Fruit fly (Drosophila melanogaster): ENCODE data around the gene Pdp.

Pdp gene

DNA sequence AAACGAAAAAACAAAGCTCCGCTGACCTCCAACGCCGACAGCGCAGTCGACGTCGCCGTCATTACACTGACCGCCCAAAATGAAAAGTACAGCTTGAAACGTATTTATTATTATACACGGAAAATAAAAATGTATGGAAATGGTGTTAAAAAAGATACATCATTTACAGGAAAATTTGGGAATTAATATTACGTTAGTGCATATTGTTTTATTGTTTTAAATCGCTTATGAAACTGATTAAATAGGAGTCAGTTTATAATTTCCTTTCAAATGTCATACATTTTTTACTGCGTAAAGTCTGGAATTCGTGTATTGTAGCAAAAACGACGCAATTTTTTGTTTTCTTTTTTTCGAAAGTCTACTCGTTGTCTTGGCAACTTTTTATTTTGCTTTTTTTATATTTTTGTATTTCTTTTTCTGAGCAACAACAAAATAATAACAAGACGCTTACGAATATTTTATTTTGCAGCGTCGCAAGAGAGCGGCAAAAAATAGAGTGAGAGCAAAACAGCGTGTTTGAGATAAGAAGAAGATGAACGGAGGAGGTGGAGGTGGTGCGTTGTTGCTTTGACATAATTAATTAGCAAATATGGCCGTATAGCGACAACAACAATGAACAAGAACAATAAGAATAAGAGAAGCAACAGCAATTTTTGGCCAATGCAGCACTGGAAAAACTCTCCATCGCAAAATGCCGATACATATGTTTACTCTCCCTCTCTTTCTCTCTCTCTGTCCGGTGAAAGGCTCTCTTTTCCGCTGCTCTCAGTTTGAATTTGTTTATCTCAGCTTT lies 42.3 kb downstream of the Pdp start (continued):
- no peak for TF ChIP-seq dimm (GFP tag; IDR thresholded peaks at IDR 0.05)
- TF ChIP-seq CG12219 (GFP tag; optimal IDR thresholded peaks at IDR 0.05) = peak; percentile 31
- TF ChIP-seq Deaf1 (tag; optimal IDR thresholded peaks at IDR 0.05) = peak; percentile 60
- TF ChIP-seq CG10147 (GFP tag; optimal IDR thresholded peaks at IDR 0.05) = peak; percentile 82
- no peak for TF ChIP-seq CG6791 (GFP tag; IDR thresholded peaks at IDR 0.05; ENCODE audit: partially characterized antibody)
- TF ChIP-seq CG11093 (GFP tag; IDR thresholded peaks at IDR 0.05) = no peak
- peak; percentile 16 for TF ChIP-seq CG6654 (GFP tag; optimal IDR thresholded peaks at IDR 0.05)
- TF ChIP-seq CG8359 (GFP tag; optimal IDR thresholded peaks at IDR 0.05; ENCODE audit: borderline replicate concordance) = no peak
- peak; percentile 77 for TF ChIP-seq Max (GFP tag; optimal IDR thresholded peaks at IDR 0.05)
- peak; percentile 78 for TF ChIP-seq zf30C (GFP tag; optimal IDR thresholded peaks at IDR 0.05)
- TF ChIP-seq dan (GFP tag; IDR thresholded peaks at IDR 0.05) = no peak
- TF ChIP-seq CG2116 (GFP tag; optimal IDR thresholded peaks at IDR 0.05) = peak; percentile 39
- peak; percentile 44 for TF ChIP-seq gsb-n (tag; optimal IDR thresholded peaks at IDR 0.05)
- peak; percentile 13; the same call in 1 of the 2 replicates for TF ChIP-seq CG9215 (GFP tag; IDR thresholded peaks at IDR 0.05)
- no peak for TF ChIP-seq CG10431 (GFP tag; optimal IDR thresholded peaks at IDR 0.05)
- TF ChIP-seq Dad (GFP tag; optimal IDR thresholded peaks at IDR 0.05) = no peak
- no peak for TF ChIP-seq CG10321 (GFP tag; IDR thresholded peaks at IDR 0.05)
- TF ChIP-seq sr (GFP tag; IDR thresholded peaks at IDR 0.05) = no peak
- TF ChIP-seq MESR4 (GFP tag; optimal IDR thresholded peaks at IDR 0.05) = no peak
- no peak for TF ChIP-seq D (optimal IDR thresholded peaks at IDR 0.05)
- peak; percentile 33 for TF ChIP-seq D (GFP tag; optimal IDR thresholded peaks at IDR 0.05)
- TF ChIP-seq CG4404 (GFP tag; IDR thresholded peaks at IDR 0.05) = no peak
- TF ChIP-seq CG7928 (GFP tag; optimal IDR thresholded peaks at IDR 0.05) = peak; percentile 40
- peak; percentile 71 for TF ChIP-seq CG18262 (tag; optimal IDR thresholded peaks at IDR 0.05)
- peak; percentile 34 for TF ChIP-seq Spps (tag; optimal IDR thresholded peaks at IDR 0.05)
- TF ChIP-seq lov (optimal IDR thresholded peaks at IDR 0.05) = no peak
- no peak for TF ChIP-seq lov (GFP tag; IDR thresholded peaks at IDR 0.05)
- TF ChIP-seq Stat92E (GFP tag; optimal IDR thresholded peaks at IDR 0.05) = no peak
- TF ChIP-seq so (GFP tag; IDR thresholded peaks at IDR 0.05) = peak; percentile 42; the same call in 1 of the 3 replicates
- peak; percentile 82 for TF ChIP-seq PHDP (tag; optimal IDR thresholded peaks at IDR 0.05)
- TF ChIP-seq CG18764 (GFP tag; optimal IDR thresholded peaks at IDR 0.05) = peak; percentile 25
- no peak for TF ChIP-seq zen (tag; optimal IDR thresholded peaks at IDR 0.05)
- TF ChIP-seq CG10959 (GFP tag; IDR thresholded peaks at IDR 0.05) = no peak
- no peak for TF ChIP-seq jigr1 (GFP tag; IDR thresholded peaks at IDR 0.05)
- 0 out of 2 replicates have a peak, but pooled peaks have one; percentile 37 for TF ChIP-seq Rx (GFP tag; IDR thresholded peaks at IDR 0.05)
- TF ChIP-seq amos (GFP tag; IDR thresholded peaks at IDR 0.05; ENCODE audit: partially characterized antibody) = no peak
- no peak for TF ChIP-seq CG1832 (GFP tag; optimal IDR thresholded peaks at IDR 0.05)
- TF ChIP-seq H2.0 (GFP tag; IDR thresholded peaks at IDR 0.05) = peak; percentile 66
- no peak for TF ChIP-seq Neu2 (GFP tag; optimal IDR thresholded peaks at IDR 0.05; ENCODE audit: borderline replicate concordance)
- peak; percentile 3 for TF ChIP-seq sima (GFP tag; optimal IDR thresholded peaks at IDR 0.05)
- peak; percentile 57; the same call in 2 of the 3 replicates for TF ChIP-seq zfh1 (GFP tag; IDR thresholded peaks at IDR 0.05)
- TF ChIP-seq ranshi (GFP tag; IDR thresholded peaks at IDR 0.05) = peak; percentile 59
- TF ChIP-seq inv (GFP tag; IDR thresholded peaks at IDR 0.05; ENCODE audit: partially characterized antibody) = no peak
- no peak for TF ChIP-seq Kr (GFP tag; optimal IDR thresholded peaks at IDR 0.05)
- no peak for TF ChIP-seq YL-1 (GFP tag; optimal IDR thresholded peaks at IDR 0.05)
- peak; percentile 78 for TF ChIP-seq CG2712 (tag; optimal IDR thresholded peaks at IDR 0.05)
- TF ChIP-seq HLHmδ (GFP tag; optimal IDR thresholded peaks at IDR 0.05) = no peak
- TF ChIP-seq hth (optimal IDR thresholded peaks at IDR 0.05) = no peak
- TF ChIP-seq slou (GFP tag; optimal IDR thresholded peaks at IDR 0.05) = peak; percentile 67
- TF ChIP-seq dmrt11E (tag; optimal IDR thresholded peaks at IDR 0.05) = peak; percentile 29
